Worm (Caenorhabditis elegans) whole organism, young adult: ENCODE measurements around the gene F53A3.7.

ENCODE experiments used
- B0336.3 ChIP-seq: fragments of 200-800 bp; sonication (Bioruptor generic); IDR thresholded peaks from 2 replicates; pipeline ENCODE4 v1.3.6; 2022; ENCODE audit warnings: missing genetic modification characterization, missing compliant biosample characterization
- D2030.7 ChIP-seq: fragments of 200-800 bp; sonication (Bioruptor generic); IDR thresholded peaks from 2 replicates; pipeline ENCODE4 v1.3.6; 2022; ENCODE audit warnings: missing genetic modification reagents, missing genetic modification characterization, missing compliant biosample characterization
- F33H1.4 ChIP-seq: fragments of 200-800 bp; sonication (Bioruptor generic); IDR thresholded peaks from 2 replicates; pipeline ENCODE4 v1.3.6; 2022; ENCODE audit warnings: missing genetic modification reagents, missing genetic modification characterization, missing compliant biosample characterization
- F39B2.1 ChIP-seq: fragments of 200-800 bp; sonication (Bioruptor generic); IDR thresholded peaks from 2 replicates; pipeline ENCODE4 v1.3.6; 2022; ENCODE audit warnings: missing genetic modification reagents, missing genetic modification characterization, missing compliant biosample characterization
- F52B5.7 ChIP-seq: sonication (generic microtip); optimal IDR thresholded peaks from 2 replicates; lab custom pipeline; 2016; ENCODE audit warnings: mild to moderate bottlenecking, missing genetic modification characterization, missing compliant biosample characterization
- F55B11.4 ChIP-seq: sonication (generic microtip); optimal IDR thresholded peaks from 2 replicates; lab custom pipeline; 2016; ENCODE audit warnings: missing compliant biosample characterization, missing genetic modification characterization, borderline replicate concordance; ENCODE audit not compliant: insufficient read depth
- K12H6.12 ChIP-seq: fragments of 200-800 bp; sonication (Bioruptor generic); optimal IDR thresholded peaks from 2 replicates; lab custom pipeline; 2018; ENCODE audit warnings: mild to moderate bottlenecking, missing genetic modification characterization, missing compliant biosample characterization
- Y67H2A.10 ChIP-seq: fragments of 200-800 bp; sonication (Bioruptor generic); conservative IDR thresholded peaks from 2 replicates; pipeline ENCODE4 v1.3.6; 2022; ENCODE audit warnings: missing genetic modification reagents, missing genetic modification characterization, missing compliant biosample characterization
- Y95B8A.8 ChIP-seq: fragments of 200-800 bp; sonication (Bioruptor generic); IDR thresholded peaks from 2 replicates; pipeline ENCODE4 v1.3.6; 2022; ENCODE audit warnings: missing genetic modification reagents, missing genetic modification characterization, missing compliant biosample characterization
- ama-1 ChIP-seq, 3 experiments: fragments of 150-350 bp in 1 of 3; sonication (generic microtip) in 2 of 3; optimal IDR thresholded peaks; 2 replicates each; lab custom pipeline; 2014 to 2018; ENCODE audit warnings: missing biosample characterization in 2 of 3, missing genetic modification characterization in 2 of 3, missing genetic modification reagents in 2 of 3
- aptf-2 ChIP-seq: fragments of 200-800 bp; sonication (Bioruptor generic); conservative IDR thresholded peaks from 2 replicates; pipeline ENCODE4 v1.3.6; 2022; ENCODE audit warnings: missing genetic modification reagents, missing genetic modification characterization, missing compliant biosample characterization
- aptf-3 ChIP-seq: fragments of 200-800 bp; sonication (Bioruptor generic); IDR thresholded peaks from 2 replicates; pipeline ENCODE4 v1.3.6; 2022; ENCODE audit warnings: missing genetic modification characterization, missing compliant biosample characterization
- atf-7 ChIP-seq: sonication (generic microtip); optimal IDR thresholded peaks from 2 replicates; lab custom pipeline; 2017; ENCODE audit warnings: mild to moderate bottlenecking, missing genetic modification characterization, missing compliant biosample characterization
- athp-1 ChIP-seq: sonication (generic microtip); optimal IDR thresholded peaks from 2 replicates; lab custom pipeline; 2017; ENCODE audit warnings: mild to moderate bottlenecking, missing genetic modification characterization, missing compliant biosample characterization
- attf-5 ChIP-seq: fragments of 200-800 bp; sonication (Bioruptor generic); optimal IDR thresholded peaks from 2 replicates; lab custom pipeline; 2018; ENCODE audit warnings: mild to moderate bottlenecking, missing genetic modification characterization, missing compliant biosample characterization
- attf-6 ChIP-seq: fragments of 200-800 bp; sonication (Bioruptor generic); IDR thresholded peaks from 2 replicates; pipeline ENCODE4 v1.3.6; 2022; ENCODE audit warnings: missing genetic modification reagents, missing genetic modification characterization, missing compliant biosample characterization
- dpff-1 ChIP-seq: sonication (generic microtip); optimal IDR thresholded peaks from 2 replicates; lab custom pipeline; 2017; ENCODE audit warnings: mild to moderate bottlenecking, missing genetic modification characterization, missing compliant biosample characterization
- dpl-1 ChIP-seq: fragments of 150-350 bp; optimal IDR thresholded peaks from 2 replicates; lab custom pipeline; 2014; ENCODE audit warnings: missing biosample characterization, missing genetic modification reagents, missing genetic modification characterization
- egl-18 ChIP-seq: fragments of 200-800 bp; sonication (Bioruptor generic); IDR thresholded peaks from 2 replicates; pipeline ENCODE4 v1.3.6; 2022; ENCODE audit warnings: missing genetic modification reagents, missing genetic modification characterization, missing compliant biosample characterization
- egrh-3 ChIP-seq: fragments of 200-800 bp; sonication (Bioruptor generic); IDR thresholded peaks from 2 replicates; pipeline ENCODE4 v1.3.6; 2022; ENCODE audit warnings: missing genetic modification reagents, missing genetic modification characterization, missing compliant biosample characterization
- fkh-3 ChIP-seq: sonication (generic microtip); optimal IDR thresholded peaks from 2 replicates; lab custom pipeline; 2016; ENCODE audit warnings: mild to moderate bottlenecking, missing genetic modification characterization, missing compliant biosample characterization
- hmg-20 ChIP-seq: fragments of 200-800 bp; sonication (Bioruptor generic); IDR thresholded peaks from 2 replicates; pipeline ENCODE4 v1.3.6; 2022; ENCODE audit warnings: missing genetic modification reagents, missing genetic modification characterization, missing compliant biosample characterization
- hrde-1 ChIP-seq: sonication (generic microtip); optimal IDR thresholded peaks from 2 replicates; lab custom pipeline; 2016; ENCODE audit warnings: missing genetic modification characterization, mild to moderate bottlenecking, missing compliant biosample characterization, moderate library complexity, missing genotype, missing genetic modification reagents, borderline replicate concordance
- let-526 ChIP-seq: fragments of 200-800 bp; sonication (Bioruptor generic); IDR thresholded peaks from 2 replicates; pipeline ENCODE4 v1.3.6; 2022; ENCODE audit warnings: missing genetic modification reagents, missing genetic modification characterization, missing compliant biosample characterization
- let-607 ChIP-seq, 2 experiments: fragments of 200-800 bp in 1 of 2; sonication (Bioruptor generic) in 1 of 2; sonication (generic microtip) in 1 of 2; optimal IDR thresholded peaks; 2 replicates each; lab custom pipeline; 2016 to 2018; ENCODE audit warnings: mild to moderate bottlenecking in 2 of 2, missing compliant biosample characterization in 2 of 2, missing genetic modification characterization in 2 of 2, moderate library complexity in 2 of 2, missing genotype in 1 of 2
- lin-54 ChIP-seq: fragments of 200-800 bp; sonication (Bioruptor generic); optimal IDR thresholded peaks from 2 replicates; lab custom pipeline; 2018; ENCODE audit warnings: mild to moderate bottlenecking, missing genetic modification characterization, missing compliant biosample characterization
- madf-3 ChIP-seq: fragments of 200-800 bp; sonication (Bioruptor generic); IDR thresholded peaks from 2 replicates; pipeline ENCODE4 v1.3.6; 2022; ENCODE audit warnings: missing genetic modification reagents, missing genetic modification characterization, missing compliant biosample characterization
- madf-6 ChIP-seq: fragments of 200-800 bp; sonication (Bioruptor generic); IDR thresholded peaks from 2 replicates; pipeline ENCODE4 v1.3.6; 2022; ENCODE audit warnings: missing genetic modification reagents, missing genetic modification characterization, missing compliant biosample characterization
- mcd-1 ChIP-seq: fragments of 200-800 bp; sonication (Bioruptor generic); IDR thresholded peaks from 2 replicates; pipeline ENCODE4 v1.3.6; 2022; ENCODE audit warnings: missing genetic modification reagents, missing genetic modification characterization, missing compliant biosample characterization
- mel-28 ChIP-seq: sonication (generic microtip); optimal IDR thresholded peaks from 2 replicates; lab custom pipeline; 2016; ENCODE audit warnings: borderline replicate concordance, mild to moderate bottlenecking, missing genetic modification characterization, missing compliant biosample characterization
- nfya-1 ChIP-seq: sonication (generic microtip); optimal IDR thresholded peaks from 2 replicates; lab custom pipeline; 2017; ENCODE audit warnings: antibody characterized with exemption, missing compliant biosample characterization, missing genetic modification characterization, borderline replicate concordance; ENCODE audit not compliant: insufficient read depth
- nfya-2 ChIP-seq: fragments of 200-800 bp; sonication (Bioruptor generic); IDR thresholded peaks from 2 replicates; pipeline ENCODE4 v1.3.6; 2022; ENCODE audit warnings: missing genetic modification reagents, missing genetic modification characterization, missing compliant biosample characterization
- rec-8 ChIP-seq, 2 experiments: sonication (generic microtip); optimal IDR thresholded peaks; 2 replicates each; lab custom pipeline; 2016; ENCODE audit warnings: mild to moderate bottlenecking in 2 of 2, missing genetic modification characterization in 2 of 2, missing genetic modification reagents in 2 of 2, missing genotype in 2 of 2, missing biosample characterization in 1 of 2, missing compliant biosample characterization in 1 of 2, moderate library complexity in 1 of 2
- rpc-1 ChIP-seq, 2 experiments: fragments of 150-350 bp in 1 of 2; sonication (generic microtip) in 1 of 2; optimal IDR thresholded peaks; 2 replicates each; lab custom pipeline; 2014 to 2018; ENCODE audit warnings: missing biosample characterization in 1 of 2, missing genetic modification characterization in 1 of 2, missing genetic modification reagents in 1 of 2, missing genotype in 1 of 2
- somi-1 ChIP-seq: fragments of 200-800 bp; sonication (Bioruptor generic); optimal IDR thresholded peaks from 2 replicates; lab custom pipeline; 2018; ENCODE audit warnings: mild to moderate bottlenecking, missing genetic modification characterization, missing compliant biosample characterization
- tlf-1 ChIP-seq: fragments of 200-800 bp; sonication (Bioruptor generic); optimal IDR thresholded peaks from 2 replicates; lab custom pipeline; 2018; ENCODE audit warnings: mild to moderate bottlenecking, missing genetic modification characterization, missing compliant biosample characterization
- unc-130 ChIP-seq: sonication (generic microtip); optimal IDR thresholded peaks from 2 replicates; lab custom pipeline; 2016; ENCODE audit warnings: missing genetic modification reagents, missing genetic modification characterization, missing compliant biosample characterization
- zfh-2 ChIP-seq: fragments of 200-800 bp; sonication (Bioruptor generic); conservative IDR thresholded peaks from 2 replicates; pipeline ENCODE4 v1.3.6; 2022; ENCODE audit warnings: missing genetic modification reagents, missing genetic modification characterization, missing compliant biosample characterization
- ztf-18 ChIP-seq: sonication (generic microtip); optimal IDR thresholded peaks from 2 replicates; lab custom pipeline; 2016; ENCODE audit warnings: missing genotype, mild to moderate bottlenecking, missing genetic modification characterization, missing compliant biosample characterization
- ztf-22 ChIP-seq: fragments of 200-800 bp; sonication (Bioruptor generic); optimal IDR thresholded peaks from 2 replicates; lab custom pipeline; 2018; ENCODE audit warnings: mild to moderate bottlenecking, missing genetic modification characterization, moderate library complexity, missing compliant biosample characterization
- ztf-28 ChIP-seq: fragments of 200-800 bp; sonication (Bioruptor generic); IDR thresholded peaks from 2 replicates; pipeline ENCODE4 v1.3.6; 2022; ENCODE audit warnings: missing genetic modification reagents, missing genetic modification characterization, missing compliant biosample characterization
- ztf-3 ChIP-seq: fragments of 200-800 bp; sonication (Bioruptor generic); optimal IDR thresholded peaks from 2 replicates; lab custom pipeline; 2018; ENCODE audit warnings: mild to moderate bottlenecking, missing genetic modification characterization, missing compliant biosample characterization

F53A3.7 gene

ce11 chrIII:1943488-1943887 is 7.8 kb upstream of the F53A3.7 start, which contains the start of gene F53A3.1:
Gene F53A3.1, minus strand, starts transcription at chrIII:1943637.
- TF ChIP-seq athp-1 (tag; lab: Kevin White, UChicago) (no peak), attf-6 (GFP tag; lab: Robert Waterston, UW) (no peak), fkh-3 (no peak), aptf-3 (no peak), mel-28 (tag; lab: Kevin White, UChicago) (no peak), F55B11.4 (tag; lab: Kevin White, UChicago) (no peak), Y67H2A.10 (no peak), somi-1 (GFP tag; lab: Kevin White, UChicago) (no peak), attf-5 (no peak), lin-54 (no peak), Y95B8A.8 (GFP tag; lab: Robert Waterston, UW) (no peak), tlf-1 (GFP tag; lab: Kevin White, UChicago) (no peak), hrde-1 (tag; lab: Kevin White, UChicago) (no peak), rpc-1 (optimal IDR thresholded peaks at IDR 0.05; lab: Kevin White, UChicago) (no peak), rpc-1 (tag; optimal IDR thresholded peaks at IDR 0.05; lab: Kevin White, UChicago) (no peak), B0336.3 (GFP tag; lab: Robert Waterston, UW) (no peak), D2030.7 (GFP tag; lab: Robert Waterston, UW) (no peak), egl-18 (GFP tag; lab: Robert Waterston, UW) (no peak), F33H1.4 (GFP tag; lab: Robert Waterston, UW) (no peak), ama-1 (optimal IDR thresholded peaks at IDR 0.05; lab: Kevin White, UChicago) (no peak), ama-1 (GFP tag; optimal IDR thresholded peaks at IDR 0.05; lab: Kevin White, UChicago) (no peak)

ce11 chrIII:1947851-1948250 is 3.5 kb upstream of the F53A3.7 start:
- no peak for TF ChIP-seq nfya-1 (tag; lab: Kevin White, UChicago)
- 0 out of 2 replicates have a peak, but pooled peaks have one; percentile 16 for TF ChIP-seq zfh-2 (GFP tag; lab: Robert Waterston, UW)
- no peak for TF ChIP-seq attf-6 (GFP tag; lab: Robert Waterston, UW)

ce11 chrIII:1949362-1949761 is 2.0 kb upstream of the F53A3.7 start:
- TF ChIP-seq hmg-20 (GFP tag; lab: Robert Waterston, UW), result no peak
- peak; percentile 10 for TF ChIP-seq lin-54
- peak; percentile 89 for TF ChIP-seq madf-3

ce11 chrIII:1950236-1950635 is 1.1 kb upstream of the F53A3.7 start, which contains the start of the genes polh-1 and rps-22:
Gene polh-1, minus strand, starts transcription at chrIII:1950269.
Gene rps-22, plus strand, starts transcription at chrIII:1950535.
- no peak for TF ChIP-seq dpff-1
- TF ChIP-seq let-607 (tag; optimal IDR thresholded peaks at IDR 0.05; lab: Kevin White, UChicago), result no peak
- peak; percentile 67 for TF ChIP-seq F33H1.4 (GFP tag; lab: Robert Waterston, UW)
- TF ChIP-seq mcd-1 (GFP tag; lab: Robert Waterston, UW), result peak; percentile 97
- peak; percentile 57; the same call in 1 of the 2 replicates for TF ChIP-seq madf-6 (GFP tag; lab: Robert Waterston, UW)
- no peak for TF ChIP-seq zfh-2 (GFP tag; lab: Robert Waterston, UW)
- peak; percentile 90 for TF ChIP-seq dpl-1 (GFP tag; lab: Kevin White, UChicago)
- TF ChIP-seq ztf-18 (tag; lab: Kevin White, UChicago), result peak; percentile 40
- peak; percentile 96 for TF ChIP-seq lin-54
- no peak for TF ChIP-seq F39B2.1 (GFP tag; lab: Robert Waterston, UW)
- no peak for TF ChIP-seq egrh-3 (GFP tag; lab: Robert Waterston, UW)
- no peak for TF ChIP-seq aptf-3
- no peak for TF ChIP-seq unc-130 (GFP tag; lab: Kevin White, UChicago)
- no peak for TF ChIP-seq nfya-2
- no peak for TF ChIP-seq let-526 (GFP tag; lab: Robert Waterston, UW)
- no peak for TF ChIP-seq ama-1 (optimal IDR thresholded peaks at IDR 0.05; lab: Kevin White, UChicago)
- TF ChIP-seq ama-1 (GFP tag; optimal IDR thresholded peaks at IDR 0.05; lab: Kevin White, UChicago), result no peak
- TF ChIP-seq aptf-2 (GFP tag; lab: Robert Waterston, UW), result no peak
- TF ChIP-seq atf-7 (tag; lab: Kevin White, UChicago), result no peak
- TF ChIP-seq rpc-1 (optimal IDR thresholded peaks at IDR 0.05; lab: Kevin White, UChicago), result no peak
- TF ChIP-seq rpc-1 (tag; optimal IDR thresholded peaks at IDR 0.05; lab: Kevin White, UChicago), result no peak
- TF ChIP-seq F52B5.7, result no peak
- TF ChIP-seq ztf-28 (GFP tag; lab: Robert Waterston, UW), result 0 out of 2 replicates have a peak, but pooled peaks have one; percentile 22
- no peak for TF ChIP-seq ztf-22 (GFP tag; lab: Kevin White, UChicago)
- no peak for TF ChIP-seq ztf-3 (GFP tag; lab: Kevin White, UChicago)
- TF ChIP-seq rec-8 (tag; optimal IDR thresholded peaks at IDR 0.05; lab: Kevin White, UChicago), result no peak
- TF ChIP-seq K12H6.12 (tag; lab: Kevin White, UChicago), result peak; percentile 38
